Fruit fly (Drosophila melanogaster): ENCODE data around the gene GstO1.

The GstO1 gene

DNA sequence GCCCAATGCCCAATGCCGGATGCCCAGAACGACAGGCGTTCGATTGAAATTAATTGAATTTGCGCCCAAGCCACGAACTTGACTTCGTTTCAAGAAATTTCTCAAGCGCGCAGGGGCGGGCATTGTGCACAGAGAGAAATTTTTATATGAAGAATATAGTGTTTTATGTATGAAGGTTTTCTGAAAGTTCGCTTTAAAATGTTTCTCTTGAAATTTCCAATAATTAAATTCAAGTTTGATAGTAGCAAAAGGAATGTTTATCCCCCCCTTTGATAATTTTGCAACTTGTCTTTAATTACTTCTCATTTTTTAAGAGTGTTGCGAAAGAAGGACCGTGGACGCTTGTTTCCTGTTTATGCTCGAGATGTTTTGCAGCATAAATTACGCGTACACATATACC, 19.2 kb upstream of the GstO1 start (continued):
- TF ChIP-seq bsh (GFP tag; optimal IDR thresholded peaks at IDR 0.05) (peak in 1 of 2 experiments; percentile 57), CG7839 (tag; optimal IDR thresholded peaks at IDR 0.05) (peak; percentile 28), dmrt99B (tag; optimal IDR thresholded peaks at IDR 0.05) (peak; percentile 45), Blimp-1 (GFP tag; optimal IDR thresholded peaks at IDR 0.05) (peak; percentile 41), schlank (tag; optimal IDR thresholded peaks at IDR 0.05) (no peak), CG13624 (GFP tag; optimal IDR thresholded peaks at IDR 0.05) (no peak), CG3847 (GFP tag; IDR thresholded peaks at IDR 0.05) (no peak), da (GFP tag; optimal IDR thresholded peaks at IDR 0.05) (no peak), dpn (GFP tag; optimal IDR thresholded peaks at IDR 0.05) (peak in 1 of 2 experiments; percentile 0), br (optimal IDR thresholded peaks at IDR 0.05) (no peak), zen2 (GFP tag; IDR thresholded peaks at IDR 0.05; ENCODE audit: partially characterized antibody) (no peak), CG12071 (GFP tag; optimal IDR thresholded peaks at IDR 0.05) (no peak), gce (GFP tag; IDR thresholded peaks at IDR 0.05) (no peak), Pdp1 (GFP tag; optimal IDR thresholded peaks at IDR 0.05) (peak in 1 of 2 experiments; percentile 2), HLH3B (GFP tag; IDR thresholded peaks at IDR 0.05) (peak; percentile 36; the same call in 1 of the 2 replicates), CG32772 (GFP tag; IDR thresholded peaks at IDR 0.05) (no peak), Dip2 (GFP tag; IDR thresholded peaks at IDR 0.05) (no peak), disco-r (GFP tag; optimal IDR thresholded peaks at IDR 0.05) (no peak), onecut (GFP tag; IDR thresholded peaks at IDR 0.05) (0 out of 2 replicates have a peak, but pooled peaks have one; percentile 35), tio (GFP tag; optimal IDR thresholded peaks at IDR 0.05) (peak; percentile 8), dmrt11E (tag; optimal IDR thresholded peaks at IDR 0.05) (peak; percentile 48), Tbp (GFP tag; optimal IDR thresholded peaks at IDR 0.05) (no peak), bigmax (GFP tag; optimal IDR thresholded peaks at IDR 0.05) (no peak), CG31441 (GFP tag; IDR thresholded peaks at IDR 0.05) (peak; percentile 42; the same call in 1 of the 2 replicates), sisA (GFP tag; IDR thresholded peaks at IDR 0.05) (no peak; the same call in 1 of the 2 replicates), lola (GFP tag; optimal IDR thresholded peaks at IDR 0.05) (peak in 1 of 3 experiments; percentile 40), CG2875 (GFP tag; optimal IDR thresholded peaks at IDR 0.05) (peak; percentile 1), Ada2b (GFP tag; IDR thresholded peaks at IDR 0.05) (0 out of 2 replicates have a peak, but pooled peaks have one; percentile 8), pb (GFP tag; optimal IDR thresholded peaks at IDR 0.05) (no peak), tap (tag; optimal IDR thresholded peaks at IDR 0.05) (peak; percentile 13), CG11456 (GFP tag; IDR thresholded peaks at IDR 0.05) (0 out of 3 replicates have a peak, but pooled peaks have one; percentile 22), CG33557 (GFP tag; optimal IDR thresholded peaks at IDR 0.05) (peak; percentile 24), Rfx (GFP tag; IDR thresholded peaks at IDR 0.05) (peak; percentile 23; the same call in 1 of the 2 replicates), sens (GFP tag) (peak; percentile 86), NFAT (GFP tag; IDR thresholded peaks at IDR 0.05) (no peak), CG17829 (tag; optimal IDR thresholded peaks at IDR 0.05) (peak; percentile 24), lab (GFP tag; optimal IDR thresholded peaks at IDR 0.05) (peak; percentile 9), fd96Cb (tag; optimal IDR thresholded peaks at IDR 0.05) (peak; percentile 27), CG10654 (GFP tag; optimal IDR thresholded peaks at IDR 0.05) (no peak), grau (tag; optimal IDR thresholded peaks at IDR 0.05) (peak; percentile 39), wdn (GFP tag; IDR thresholded peaks at IDR 0.05) (no peak), CoRest (tag; optimal IDR thresholded peaks at IDR 0.05) (peak; percentile 5), CG17359 (tag; optimal IDR thresholded peaks at IDR 0.05) (peak; percentile 32), CG15269 (tag; optimal IDR thresholded peaks at IDR 0.05) (no peak), row (GFP tag; IDR thresholded peaks at IDR 0.05) (peak; percentile 50; the same call in 2 of the 3 replicates), B-H1 (GFP tag; IDR thresholded peaks at IDR 0.05) (no peak), phol (tag; optimal IDR thresholded peaks at IDR 0.05) (peak; percentile 42), CG10543 (GFP tag; optimal IDR thresholded peaks at IDR 0.05) (no peak), unpg (GFP tag; optimal IDR thresholded peaks at IDR 0.05) (peak; percentile 46), CG9437 (GFP tag; optimal IDR thresholded peaks at IDR 0.05) (peak; percentile 1)

Measured in whole organism, embryonic.